Worm (Caenorhabditis elegans): ENCODE measurements around the gene lipl-5.

The lipl-5 gene

DNA sequence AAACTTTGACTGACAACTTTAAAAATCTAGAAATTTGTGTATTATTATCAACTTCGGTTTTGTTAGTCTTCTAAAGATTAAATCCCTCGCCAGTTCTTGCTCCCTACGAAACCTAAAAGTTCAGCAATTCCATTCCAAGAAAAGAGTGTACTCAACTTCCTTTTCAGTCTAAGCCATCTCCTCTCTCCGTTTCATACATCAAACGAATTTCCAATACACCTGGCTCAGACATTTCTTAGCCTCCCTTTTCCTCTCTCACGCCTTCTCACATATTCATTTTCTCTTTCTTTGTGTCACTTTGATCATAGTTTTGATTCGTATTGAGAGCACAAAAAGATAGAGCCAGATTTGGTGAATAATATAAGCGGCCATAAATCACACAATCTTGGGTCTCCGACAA lies 10.8 kb downstream of the lipl-5 start, which contains the start of gene nhr-253:
Gene nhr-253, plus strand, starts transcription at position 285 of the 400 bp plus-strand sequence.
- no peak for TF ChIP-seq T23F11.4 (GFP tag; optimal IDR thresholded peaks at IDR 0.05)
- no peak for TF ChIP-seq nhr-232 (tag; optimal IDR thresholded peaks at IDR 0.05)
- TF ChIP-seq pag-3 (tag; optimal IDR thresholded peaks at IDR 0.05; ENCODE audit: borderline replicate concordance), result no peak
- no peak for TF ChIP-seq ama-1 (optimal IDR thresholded peaks at IDR 0.05)
- TF ChIP-seq pros-1 (tag; optimal IDR thresholded peaks at IDR 0.05), result no peak
- no peak for TF ChIP-seq npax-4 (tag; optimal IDR thresholded peaks at IDR 0.05)
- TF ChIP-seq C08G9.2 (tag; optimal IDR thresholded peaks at IDR 0.05), result no peak
- TF ChIP-seq ceh-24 (tag; optimal IDR thresholded peaks at IDR 0.05), result no peak
- TF ChIP-seq ceh-30 (tag; optimal IDR thresholded peaks at IDR 0.05), result no peak
- no peak for TF ChIP-seq rnt-1 (tag; optimal IDR thresholded peaks at IDR 0.05)
- TF ChIP-seq pha-2 (tag; optimal IDR thresholded peaks at IDR 0.05), result no peak

- TF ChIP-seq ceh-48 (tag; optimal IDR thresholded peaks at IDR 0.05), result no peak
- no peak for TF ChIP-seq ceh-24 (tag; optimal IDR thresholded peaks at IDR 0.05)
- no peak for TF ChIP-seq pag-3 (tag; optimal IDR thresholded peaks at IDR 0.05; ENCODE audit: borderline replicate concordance)
- TF ChIP-seq hlh-30 (tag; optimal IDR thresholded peaks at IDR 0.05; ENCODE audit: insufficient read depth), result no peak
- TF ChIP-seq ceh-18 (tag; optimal IDR thresholded peaks at IDR 0.05), result no peak
- TF ChIP-seq ceh-9 (tag; optimal IDR thresholded peaks at IDR 0.05), result no peak
- no peak for TF ChIP-seq elt-4 (tag; optimal IDR thresholded peaks at IDR 0.05)
- no peak for TF ChIP-seq C08G9.2 (tag; optimal IDR thresholded peaks at IDR 0.05)
- TF ChIP-seq dmd-4 (tag; optimal IDR thresholded peaks at IDR 0.05; ENCODE audit: borderline replicate concordance), result no peak
- no peak for TF ChIP-seq pat-9 (tag; optimal IDR thresholded peaks at IDR 0.05)
- TF ChIP-seq pros-1 (tag; optimal IDR thresholded peaks at IDR 0.05), result no peak
- TF ChIP-seq pha-4 (tag; optimal IDR thresholded peaks at IDR 0.05), result no peak
- TF ChIP-seq hlh-15 (tag; optimal IDR thresholded peaks at IDR 0.05), result no peak
- TF ChIP-seq tbx-7 (tag; optimal IDR thresholded peaks at IDR 0.05), result no peak
- TF ChIP-seq unc-3 (GFP tag; conservative IDR thresholded peaks at IDR 0.05), result no peak
- TF ChIP-seq unc-3 (tag; optimal IDR thresholded peaks at IDR 0.05), result no peak
Measured at ce11 chrV:399721-400120, 14.2 kb downstream of the lipl-5 start, which contains the start of gene scl-27. TSS of gene scl-27 (plus strand) at chrV:400021.

DNA sequence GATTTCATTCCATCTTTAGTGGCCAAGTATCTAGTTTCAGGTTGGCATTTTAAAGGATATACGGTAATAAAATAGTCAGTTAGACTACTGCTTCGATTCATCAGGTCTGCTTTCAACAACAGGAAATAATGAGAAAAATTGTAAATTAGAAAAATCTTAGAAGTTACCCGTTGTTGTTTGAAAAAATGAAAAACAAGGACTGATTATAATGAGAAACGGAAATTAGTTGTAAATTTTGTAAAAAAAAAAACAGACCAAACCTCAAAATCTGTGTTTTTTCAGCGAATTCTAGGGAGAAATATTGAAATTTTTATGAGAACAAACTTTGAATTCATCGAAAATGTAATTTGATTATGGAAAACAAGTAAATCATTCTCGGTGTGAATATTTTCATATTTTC lies 17.5 kb downstream of the lipl-5 start, which contains the start of gene srh-62:
Gene srh-62, minus strand, starts transcription at position 101 of the 400 bp plus-strand sequence.
- no peak for TF ChIP-seq tbx-2 (tag; optimal IDR thresholded peaks at IDR 0.05)
- TF ChIP-seq ceh-22 (tag; optimal IDR thresholded peaks at IDR 0.05), result no peak
- no peak for TF ChIP-seq ceh-31 (tag; optimal IDR thresholded peaks at IDR 0.05)
- no peak for TF ChIP-seq ama-1 (optimal IDR thresholded peaks at IDR 0.05)

ce11 chrV:404210-404669 lies 18.7 kb downstream of the lipl-5 start, which contains the start of gene nhr-252:
TSS of gene nhr-252 (plus strand) at chrV:404619.
- TF ChIP-seq dmd-4 (tag; optimal IDR thresholded peaks at IDR 0.05; ENCODE audit: borderline replicate concordance), result no peak
- no peak for TF ChIP-seq ets-4 (tag; optimal IDR thresholded peaks at IDR 0.05)
- no peak for TF ChIP-seq unc-86 (tag; optimal IDR thresholded peaks at IDR 0.05)
- no peak for TF ChIP-seq C08G9.2 (tag; optimal IDR thresholded peaks at IDR 0.05)
- no peak for TF ChIP-seq lin-11 (tag; optimal IDR thresholded peaks at IDR 0.05)
- TF ChIP-seq ama-1 (optimal IDR thresholded peaks at IDR 0.05), result no peak
- no peak for TF ChIP-seq eyg-1 (tag; optimal IDR thresholded peaks at IDR 0.05)
- no peak for TF ChIP-seq nhr-232 (tag; optimal IDR thresholded peaks at IDR 0.05)
- TF ChIP-seq pag-3 (tag; optimal IDR thresholded peaks at IDR 0.05; ENCODE audit: borderline replicate concordance), result no peak
- TF ChIP-seq madf-2 (tag; optimal IDR thresholded peaks at IDR 0.05), result no peak
- no peak for TF ChIP-seq Y22D7AL.16 (tag; optimal IDR thresholded peaks at IDR 0.05)
- TF ChIP-seq syd-9 (tag; optimal IDR thresholded peaks at IDR 0.05), result no peak

DNA sequence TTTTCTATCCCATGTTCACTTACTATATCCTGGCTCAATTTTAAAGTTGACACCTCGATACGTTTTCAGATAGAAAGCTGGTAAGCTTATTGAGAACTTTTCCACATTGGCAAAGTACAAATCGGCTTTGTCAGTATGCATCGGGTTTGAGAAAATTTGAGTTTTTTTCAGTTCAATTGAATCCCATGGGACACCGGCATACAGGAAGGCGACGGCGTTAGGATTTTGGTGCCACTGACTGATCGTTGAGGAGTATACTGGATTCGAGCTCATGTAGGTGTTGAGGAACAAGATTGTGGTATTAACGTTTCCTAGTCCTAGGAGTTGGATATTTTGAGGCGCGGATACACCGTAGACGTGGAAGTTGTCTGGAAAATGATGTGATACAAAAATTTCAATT lies 27.3 kb downstream of the lipl-5 start:
- TF ChIP-seq eyg-1 (tag; optimal IDR thresholded peaks at IDR 0.05) (no peak), nhr-11 (tag; optimal IDR thresholded peaks at IDR 0.05) (no peak), mec-3 (tag; optimal IDR thresholded peaks at IDR 0.05; ENCODE audit: borderline replicate concordance) (no peak), ceh-14 (tag; optimal IDR thresholded peaks at IDR 0.05) (no peak), ceh-31 (tag; optimal IDR thresholded peaks at IDR 0.05) (no peak), hlh-15 (tag; optimal IDR thresholded peaks at IDR 0.05) (no peak), pros-1 (tag; optimal IDR thresholded peaks at IDR 0.05) (no peak), pqm-1 (tag; optimal IDR thresholded peaks at IDR 0.05) (no peak), elt-4 (tag; optimal IDR thresholded peaks at IDR 0.05) (no peak), ceh-22 (tag; optimal IDR thresholded peaks at IDR 0.05) (no peak), odd-2 (tag; optimal IDR thresholded peaks at IDR 0.05) (no peak)
